Worm (Caenorhabditis elegans) whole organism, L2 larva: ENCODE measurements around the gene bed-3.

Experiments used
- C34F6.9 ChIP-seq: fragments of 150-350 bp; optimal IDR thresholded peaks from 2 replicates; lab custom pipeline; 2014; ENCODE audit warnings: missing biosample characterization, missing genetic modification characterization
- aly-2 ChIP-seq: fragments of 150-350 bp; optimal IDR thresholded peaks from 2 replicates; lab custom pipeline; 2014; ENCODE audit warnings: missing biosample characterization, missing genetic modification characterization
- ceh-16 ChIP-seq: fragments of 150-350 bp; optimal IDR thresholded peaks from 2 replicates; lab custom pipeline; 2014; ENCODE audit warnings: missing biosample characterization, missing genetic modification characterization
- elt-3 ChIP-seq: sonication (generic microtip); optimal IDR thresholded peaks from 2 replicates; lab custom pipeline; 2017; ENCODE audit warnings: missing biosample characterization, missing genetic modification characterization
- fos-1 ChIP-seq: fragments of 150-350 bp; optimal IDR thresholded peaks from 2 replicates; lab custom pipeline; 2014; ENCODE audit warnings: missing biosample characterization, missing genetic modification characterization
- lin-13 ChIP-seq: fragments of 150-350 bp; optimal IDR thresholded peaks from 2 replicates; lab custom pipeline; 2014; ENCODE audit warnings: missing biosample characterization, missing genetic modification reagents, missing genetic modification characterization
- lsy-2 ChIP-seq, 2 experiments: fragments of 150-350 bp in 1 of 2; sonication (generic microtip) in 1 of 2; optimal IDR thresholded peaks; 2 replicates each; lab custom pipeline; 2014 to 2017; ENCODE audit warnings: missing biosample characterization in 2 of 2, missing genetic modification characterization in 2 of 2
- nhr-11 ChIP-seq: fragments of 150-350 bp; optimal IDR thresholded peaks from 2 replicates; lab custom pipeline; 2014; ENCODE audit warnings: missing biosample characterization, missing genetic modification characterization
- nhr-12 ChIP-seq: fragments of 150-350 bp; optimal IDR thresholded peaks from 2 replicates; lab custom pipeline; 2014; ENCODE audit warnings: missing biosample characterization, missing genetic modification characterization
- nhr-237 ChIP-seq: fragments of 150-350 bp; optimal IDR thresholded peaks from 2 replicates; lab custom pipeline; 2014; ENCODE audit warnings: missing biosample characterization, missing genetic modification characterization
- nhr-25 ChIP-seq: fragments of 150-350 bp; sonication (generic microtip); optimal IDR thresholded peaks from 3 replicates; lab custom pipeline; 2014; ENCODE audit warnings: missing biosample characterization, missing genetic modification characterization
- unc-55 ChIP-seq: fragments of 150-350 bp; sonication (generic microtip); optimal IDR thresholded peaks from 3 replicates; lab custom pipeline; 2014; ENCODE audit warnings: missing biosample characterization, missing genetic modification reagents, missing genetic modification characterization
- unc-62 ChIP-seq: fragments of 150-350 bp; optimal IDR thresholded peaks from 2 replicates; lab custom pipeline; 2014; ENCODE audit warnings: missing biosample characterization, missing genetic modification reagents, missing genetic modification characterization
- ztf-4 ChIP-seq: fragments of 150-350 bp; optimal IDR thresholded peaks from 2 replicates; lab custom pipeline; 2014; ENCODE audit warnings: missing biosample characterization, missing genetic modification characterization

DNA sequence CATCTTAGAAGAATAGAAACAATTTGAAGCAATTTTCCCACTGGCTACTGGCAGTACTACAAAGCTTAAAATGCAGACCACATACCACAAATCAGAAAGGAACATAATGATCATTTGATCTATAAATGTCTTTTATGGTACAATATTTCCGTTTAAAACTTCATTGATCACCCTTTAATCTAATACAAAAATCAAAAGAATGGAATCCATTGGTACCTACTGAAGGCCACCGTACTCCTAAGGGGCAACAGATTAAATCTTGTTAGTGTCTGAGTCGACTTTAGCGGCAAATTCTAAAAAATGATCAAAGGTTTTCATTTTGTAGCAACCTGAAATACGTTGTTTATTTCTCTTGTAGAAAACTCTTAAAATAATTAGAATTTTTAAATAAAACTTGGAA lies 44.1 kb upstream of the bed-3 start:
- TF ChIP-seq lin-13 (GFP tag; lab: Kevin White, UChicago): no peak
- no peak for TF ChIP-seq nhr-237
- no peak for TF ChIP-seq unc-55 (GFP tag; lab: Kevin White, UChicago)
- TF ChIP-seq aly-2 (tag; lab: Kevin White, UChicago): no peak
- no peak for TF ChIP-seq lsy-2 (tag; optimal IDR thresholded peaks at IDR 0.05; lab: Kevin White, UChicago)
- no peak for TF ChIP-seq unc-62 (GFP tag; lab: Kevin White, UChicago)
- TF ChIP-seq nhr-11 (tag; lab: Kevin White, UChicago): no peak
- no peak for TF ChIP-seq ztf-4 (tag; lab: Kevin White, UChicago)
- TF ChIP-seq elt-3 (tag; lab: Kevin White, UChicago): no peak
- peak; percentile 53 for TF ChIP-seq nhr-25 (tag; lab: Kevin White, UChicago)
- TF ChIP-seq C34F6.9 (tag; lab: Kevin White, UChicago): no peak
- no peak for TF ChIP-seq ceh-16 (tag; lab: Kevin White, UChicago)
- no peak for TF ChIP-seq fos-1 (tag; lab: Kevin White, UChicago)
- no peak for TF ChIP-seq nhr-12
